Worm (Caenorhabditis elegans) whole organism, late embryonic: Measurements from ENCODE around the gene F16B12.1.

ENCODE experiments used
- F13H6.1 ChIP-seq: sonication (generic microtip); optimal IDR thresholded peaks from 2 replicates; lab custom pipeline; 2016; ENCODE audit warnings: missing genetic modification characterization, missing compliant biosample characterization
- ahr-1 ChIP-seq: sonication (generic microtip); optimal IDR thresholded peaks from 2 replicates; lab custom pipeline; 2016; ENCODE audit warnings: missing genetic modification characterization, missing compliant biosample characterization
- ceh-30 ChIP-seq: fragments of 150-350 bp; optimal IDR thresholded peaks from 2 replicates; lab custom pipeline; 2014; ENCODE audit warnings: missing biosample characterization, missing genetic modification characterization
- ceh-31 ChIP-seq: sonication (generic microtip); optimal IDR thresholded peaks from 2 replicates; lab custom pipeline; 2016; ENCODE audit warnings: missing genetic modification characterization, missing compliant biosample characterization
- dve-1 ChIP-seq: sonication (generic microtip); optimal IDR thresholded peaks from 2 replicates; lab custom pipeline; 2017; ENCODE audit warnings: antibody characterized with exemption, mild to moderate bottlenecking, missing genetic modification characterization, missing compliant biosample characterization
- hlh-15 ChIP-seq: sonication (generic microtip); optimal IDR thresholded peaks from 2 replicates; lab custom pipeline; 2016; ENCODE audit warnings: missing genetic modification characterization, missing compliant biosample characterization
- pha-4 ChIP-seq: fragments of 150-350 bp; optimal IDR thresholded peaks from 2 replicates; lab custom pipeline; 2018; ENCODE audit warnings: missing biosample characterization, missing genetic modification reagents, missing genetic modification characterization
- pqm-1 ChIP-seq: sonication (generic microtip); optimal IDR thresholded peaks from 2 replicates; lab custom pipeline; 2016; ENCODE audit warnings: missing genetic modification characterization, missing compliant biosample characterization
- sox-2 ChIP-seq: fragments of 200-800 bp; sonication (Bioruptor generic); IDR thresholded peaks from 2 replicates; pipeline ENCODE4 v1.3.6; 2022; ENCODE audit warnings: missing genetic modification reagents, missing genetic modification characterization, missing compliant biosample characterization
- ttx-3 ChIP-seq: sonication (generic microtip); optimal IDR thresholded peaks from 2 replicates; lab custom pipeline; 2016; ENCODE audit warnings: missing genetic modification reagents, missing genetic modification characterization, missing compliant biosample characterization
- zip-5 ChIP-seq: sonication (generic microtip); optimal IDR thresholded peaks from 2 replicates; lab custom pipeline; 2016; ENCODE audit warnings: missing genetic modification characterization, missing compliant biosample characterization
- ztf-16 ChIP-seq: sonication (generic microtip); optimal IDR thresholded peaks from 2 replicates; lab custom pipeline; 2017; ENCODE audit warnings: missing genetic modification characterization, missing compliant biosample characterization

The F16B12.1 gene

DNA sequence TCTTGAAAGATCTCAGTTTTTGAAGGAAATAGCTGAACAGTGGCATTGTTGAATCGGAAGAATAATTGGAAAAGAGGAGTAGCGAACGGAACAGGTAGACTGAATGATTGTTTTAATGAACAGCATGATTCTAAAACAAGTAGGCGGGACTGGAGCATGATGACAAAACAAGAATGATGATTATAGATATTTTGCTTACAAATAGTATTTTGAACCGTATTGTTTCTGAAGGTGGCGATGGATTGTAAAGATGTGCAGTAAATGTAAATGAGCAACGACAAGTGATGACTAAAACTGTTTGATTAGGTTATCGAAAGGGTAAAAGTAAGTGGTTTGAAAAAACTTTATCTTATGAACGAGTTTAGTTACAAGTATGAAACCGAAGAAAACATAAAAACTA lies 48.9 kb downstream of the F16B12.1 start, which contains the start of gene F28H6.8:
Gene F28H6.8 (minus strand): TSS at position 101 of the 400 bp plus-strand sequence.
- TF ChIP-seq zip-5 (tag; lab: Kevin White, UChicago), result no peak
- TF ChIP-seq ztf-16, result no peak
- TF ChIP-seq F13H6.1 (tag; lab: Kevin White, UChicago), result no peak
- TF ChIP-seq ceh-31, result no peak
- no peak for TF ChIP-seq ceh-30
- no peak for TF ChIP-seq pha-4 (tag; lab: Kevin White, UChicago)
- TF ChIP-seq, all 69 proteins: peak for 0

DNA sequence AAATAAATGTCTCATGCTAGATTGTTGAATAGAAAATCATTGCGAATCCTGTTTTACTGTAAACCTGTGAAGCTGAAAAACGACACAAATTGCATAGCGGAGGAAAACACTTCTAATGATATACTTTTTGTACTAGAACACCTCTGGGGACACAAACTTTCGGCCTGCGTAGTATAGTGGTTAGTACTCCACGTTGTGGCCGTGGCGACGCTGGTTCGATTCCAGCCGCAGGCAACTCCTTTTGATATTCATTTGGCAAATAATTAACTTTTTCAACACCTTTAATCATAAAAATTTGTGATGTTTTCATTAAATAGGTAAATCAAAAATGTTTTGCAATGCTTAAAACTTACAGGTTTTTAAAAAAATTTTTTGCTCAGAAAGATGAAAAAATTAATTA lies 49.6 kb downstream of the F16B12.1 start:
- no peak for TF ChIP-seq ahr-1 (tag; lab: Kevin White, UChicago)
- no peak for TF ChIP-seq sox-2 (GFP tag; lab: Robert Waterston, UW)
- TF ChIP-seq ttx-3 (tag; lab: Kevin White, UChicago), result no peak
- TF ChIP-seq hlh-15 (tag; lab: Kevin White, UChicago), result no peak
- TF ChIP-seq pqm-1 (tag; lab: Kevin White, UChicago), result no peak
- TF ChIP-seq dve-1 (tag; lab: Kevin White, UChicago), result no peak
